Worm (Caenorhabditis elegans) whole organism, L2 larva: ENCODE measurements around the gene srab-6.

ENCODE experiments used
- Y55F3AM.14 ChIP-seq: fragments of 200-800 bp; sonication (Bioruptor generic); optimal IDR thresholded peaks from 2 replicates; lab custom pipeline; 2018; ENCODE audit warnings: mild to moderate bottlenecking, missing genetic modification characterization, missing compliant biosample characterization
- ceh-82 ChIP-seq: fragments of 150-350 bp; optimal IDR thresholded peaks from 2 replicates; lab custom pipeline; 2014; ENCODE audit warnings: missing biosample characterization, missing genetic modification characterization
- crh-2 ChIP-seq: sonication (generic microtip); optimal IDR thresholded peaks from 2 replicates; lab custom pipeline; 2017; ENCODE audit warnings: missing biosample characterization, missing genetic modification characterization
- lin-13 ChIP-seq: fragments of 150-350 bp; optimal IDR thresholded peaks from 2 replicates; lab custom pipeline; 2014; ENCODE audit warnings: missing biosample characterization, missing genetic modification reagents, missing genetic modification characterization
- mab-5 ChIP-seq: fragments of 150-350 bp; optimal IDR thresholded peaks from 2 replicates; lab custom pipeline; 2014; ENCODE audit warnings: missing biosample characterization, missing genetic modification characterization
- nhr-10 ChIP-seq: sonication (generic microtip); optimal IDR thresholded peaks from 2 replicates; lab custom pipeline; 2017; ENCODE audit warnings: missing biosample characterization, missing genetic modification characterization
- nhr-12 ChIP-seq: fragments of 150-350 bp; optimal IDR thresholded peaks from 2 replicates; lab custom pipeline; 2014; ENCODE audit warnings: missing biosample characterization, missing genetic modification characterization
- nhr-237 ChIP-seq: fragments of 150-350 bp; optimal IDR thresholded peaks from 2 replicates; lab custom pipeline; 2014; ENCODE audit warnings: missing biosample characterization, missing genetic modification characterization
- nhr-77 ChIP-seq: fragments of 150-350 bp; optimal IDR thresholded peaks from 2 replicates; lab custom pipeline; 2014; ENCODE audit warnings: missing biosample characterization, missing genetic modification characterization
- unc-62 ChIP-seq: fragments of 150-350 bp; optimal IDR thresholded peaks from 2 replicates; lab custom pipeline; 2014; ENCODE audit warnings: missing biosample characterization, missing genetic modification reagents, missing genetic modification characterization
- zag-1 ChIP-seq: fragments of 150-350 bp; optimal IDR thresholded peaks from 2 replicates; lab custom pipeline; 2014; ENCODE audit warnings: missing biosample characterization, missing genetic modification characterization

DNA sequence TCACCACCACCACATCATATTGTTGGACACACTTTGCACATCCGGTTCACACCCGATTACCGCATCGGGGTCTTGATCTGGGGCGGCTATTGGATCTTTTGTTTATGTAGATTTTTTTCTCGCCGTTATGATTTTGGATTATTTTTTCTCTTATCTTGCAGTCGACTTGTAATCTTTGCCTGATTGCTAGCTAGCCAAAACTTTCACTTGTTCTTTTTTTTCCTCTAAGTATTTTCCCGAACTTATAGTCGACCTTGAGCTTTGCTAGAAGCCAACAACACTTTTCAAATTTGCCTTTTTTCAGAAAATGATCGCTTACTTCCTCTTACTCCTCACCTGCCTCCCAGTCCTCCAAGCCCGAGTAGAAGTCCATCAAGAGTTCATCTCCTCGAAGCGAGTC, 36.3 kb upstream of the srab-6 start, which contains the start of gene lag-2:
- TF ChIP-seq zag-1 (no peak), unc-62 (GFP tag; lab: Kevin White, UChicago) (no peak), crh-2 (tag; lab: Kevin White, UChicago) (no peak), nhr-10 (tag; lab: Kevin White, UChicago) (no peak), nhr-237 (no peak), ceh-82 (no peak), Y55F3AM.14 (no peak), mab-5 (no peak), nhr-77 (tag; lab: Kevin White, UChicago) (no peak), nhr-12 (tag; lab: Kevin White, UChicago) (no peak), lin-13 (GFP tag; lab: Kevin White, UChicago) (no peak)
